Fruit fly (Drosophila melanogaster) whole organism: ENCODE data around the gene T48.

Source experiments
- Dll ChIP-seq: fragments of >200 bp; optimal IDR thresholded peaks from 2 replicates; lab custom pipeline; 2017
- EcR ChIP-seq, 2 experiments: fragments of >200 bp; optimal IDR thresholded peaks; 2 replicates each; lab custom pipeline; 2017; ENCODE audit warnings: missing biosample characterization in 2 of 2, missing genetic modification characterization in 2 of 2, missing genetic modification reagents in 2 of 2
- pan ChIP-seq: fragments of >200 bp; optimal IDR thresholded peaks from 2 replicates; lab custom pipeline; 2017
- psq ChIP-seq: fragments of >200 bp; optimal IDR thresholded peaks from 2 replicates; lab custom pipeline; 2017
- usp ChIP-seq: fragments of >200 bp; optimal IDR thresholded peaks from 2 replicates; lab custom pipeline; 2017; ENCODE audit warnings: missing biosample characterization, missing genetic modification characterization, mixed read lengths

DNA sequence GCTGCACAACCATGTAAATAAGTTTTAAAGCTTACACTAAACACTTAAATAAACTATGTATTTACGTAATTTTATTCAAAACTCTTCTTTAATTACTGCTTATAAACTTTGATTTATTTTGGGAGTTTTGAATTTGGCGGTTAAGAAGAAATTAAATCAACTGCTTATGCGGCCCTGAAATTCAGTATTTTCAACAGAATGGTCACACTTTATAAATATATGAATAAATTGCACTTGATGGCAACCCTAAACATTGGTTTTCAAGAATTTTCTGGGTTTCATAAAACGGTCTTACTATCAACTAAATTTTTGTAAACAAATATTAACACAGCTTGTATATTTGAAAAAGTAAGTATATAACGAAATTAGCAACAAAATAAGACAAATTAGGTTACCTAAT lies 63.7 kb downstream of the T48 start, which contains the start of gene CG14252:
- TF ChIP-seq pan (no peak), psq (lab: Kevin White, UChicago) (no peak), usp (GFP tag; lab: Kevin White, UChicago) (no peak), EcR (GFP tag; optimal IDR thresholded peaks at IDR 0.05; lab: Kevin White, UChicago) (no peak), Dll (lab: Kevin White, UChicago) (no peak)
